Fruit fly (Drosophila melanogaster) whole organism, pupa: Measurements from ENCODE around the gene CG3119.

ENCODE experiments used
- CG10348 ChIP-seq: fragments of 200-800 bp; sonication (Bioruptor generic); IDR thresholded peaks from 2 replicates; pipeline ENCODE4 v1.3.6; 2022; ENCODE audit warnings: missing biosample characterization, missing genetic modification characterization
- CG12605 ChIP-seq: fragments of 200-800 bp; sonication (Bioruptor generic); IDR thresholded peaks from 2 replicates; pipeline ENCODE4 v1.3.6; 2022; ENCODE audit warnings: missing biosample characterization, missing genetic modification characterization
- CG13204 ChIP-seq: fragments of 200-800 bp; sonication (Bioruptor generic); optimal IDR thresholded peaks from 2 replicates; lab custom pipeline; 2018; ENCODE audit warnings: missing biosample characterization, mild to moderate bottlenecking, missing genetic modification characterization, moderate library complexity
- CG15710 ChIP-seq: fragments of 200-800 bp; sonication (Bioruptor generic); optimal IDR thresholded peaks from 2 replicates; lab custom pipeline; 2018; ENCODE audit warnings: missing biosample characterization, mild to moderate bottlenecking, missing genetic modification characterization, moderate library complexity
- CG17806 ChIP-seq: fragments of 200-800 bp; sonication (Bioruptor generic); optimal IDR thresholded peaks from 2 replicates; lab custom pipeline; 2018; ENCODE audit warnings: missing biosample characterization, mild to moderate bottlenecking, missing genetic modification characterization, moderate library complexity
- CG8159 ChIP-seq: fragments of 200-800 bp; sonication (Bioruptor generic); optimal IDR thresholded peaks from 3 replicates; lab custom pipeline; 2018; ENCODE audit warnings: missing biosample characterization, mild to moderate bottlenecking, missing genetic modification characterization, moderate library complexity
- CG8301 ChIP-seq: fragments of 200-800 bp; sonication (Bioruptor generic); optimal IDR thresholded peaks from 2 replicates; lab custom pipeline; 2018; ENCODE audit warnings: missing biosample characterization, mild to moderate bottlenecking, missing genetic modification characterization
- D1 ChIP-seq: fragments of 200-800 bp; sonication (Bioruptor generic); optimal IDR thresholded peaks from 2 replicates; lab custom pipeline; 2018; ENCODE audit warnings: missing biosample characterization, mild to moderate bottlenecking, missing genetic modification characterization, moderate library complexity
- Pif1A ChIP-seq: fragments of 200-800 bp; sonication (Bioruptor generic); optimal IDR thresholded peaks from 3 replicates; lab custom pipeline; 2016; ENCODE audit warnings: missing biosample characterization, missing genetic modification characterization
- Pif1B ChIP-seq: fragments of 200-800 bp; sonication (Bioruptor generic); optimal IDR thresholded peaks from 3 replicates; lab custom pipeline; 2016; ENCODE audit warnings: missing biosample characterization, missing genetic modification characterization
- rn ChIP-seq: fragments of 200-800 bp; sonication (Bioruptor generic); IDR thresholded peaks from 2 replicates; pipeline ENCODE4 v1.3.6; 2022; ENCODE audit warnings: missing biosample characterization, missing genetic modification characterization

DNA sequence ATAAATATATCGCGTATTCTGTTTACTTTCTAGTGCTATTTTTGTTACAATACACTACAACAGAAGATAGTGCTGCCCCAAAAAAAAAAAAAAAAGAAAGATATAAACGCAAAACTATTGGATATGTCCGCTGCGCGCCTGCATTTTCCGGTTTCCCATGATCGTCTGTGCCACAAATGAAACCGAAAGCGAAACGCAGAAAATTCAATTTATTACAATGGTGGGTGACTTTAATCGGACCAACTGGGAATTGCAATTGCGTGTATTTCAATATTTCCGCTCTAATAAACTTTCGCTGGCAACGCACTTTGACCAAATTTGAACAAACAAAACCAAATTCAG lies 25.0 kb upstream of the CG3119 start:
- TF ChIP-seq CG12605 (no peak), rn (GFP tag; lab: Robert Waterston, UW) (no peak), CG17806 (no peak), CG10348 (GFP tag; lab: Robert Waterston, UW) (no peak), CG8159 (tag; lab: Kevin White, UChicago) (no peak), CG13204 (GFP tag; lab: Kevin White, UChicago) (no peak), Pif1B (GFP tag; lab: Kevin White, UChicago) (no peak), Pif1A (GFP tag; lab: Kevin White, UChicago) (no peak), D1 (tag; lab: Kevin White, UChicago) (no peak), CG15710 (tag; lab: Kevin White, UChicago) (no peak), CG8301 (tag; lab: Kevin White, UChicago) (no peak)
